Fruit fly (Drosophila melanogaster): ENCODE measurements around the gene CG44002.

Gene CG44002

DNA sequence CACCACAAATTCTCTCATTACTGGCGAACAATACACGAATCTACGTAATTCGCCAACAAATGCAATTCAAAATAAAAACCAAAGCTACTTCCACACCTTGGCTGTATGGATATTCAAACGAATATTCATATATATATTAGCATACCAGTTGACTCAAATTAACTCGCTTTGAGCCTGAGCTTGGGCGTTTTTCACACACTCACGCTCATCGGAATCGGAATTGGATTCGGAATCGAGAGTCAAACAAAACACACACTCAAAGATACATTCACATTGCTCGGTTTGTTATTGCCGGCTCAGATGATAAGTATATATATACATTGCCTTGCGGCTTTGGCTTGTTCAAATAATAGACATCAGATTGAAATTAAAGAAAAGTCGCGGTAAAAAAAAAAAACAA is 48.7 kb downstream of the CG44002 start:
- TF ChIP-seq CTCF (optimal IDR thresholded peaks at IDR 0.05) (no peak), CG8478 (optimal IDR thresholded peaks at IDR 0.05) (no peak)

DNA sequence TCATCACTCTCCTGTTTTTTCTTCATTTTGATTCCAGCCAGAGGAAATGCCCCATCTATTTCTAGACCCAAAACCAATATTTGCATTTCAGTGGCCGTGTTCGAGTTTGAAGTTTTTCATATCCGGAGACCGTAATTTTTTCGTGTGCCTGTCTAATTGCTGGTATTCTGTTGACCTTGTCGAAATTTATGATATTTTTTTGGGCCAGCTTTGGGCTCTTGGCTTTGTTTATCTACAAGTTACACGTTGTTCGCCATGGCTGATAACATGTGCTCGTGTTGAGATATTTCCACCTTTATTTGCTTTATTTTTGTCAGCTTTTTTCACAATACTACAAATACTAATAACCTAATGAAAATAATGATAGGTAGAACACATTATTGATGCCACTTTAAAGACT is 49.1 kb downstream of the CG44002 start:
- TF ChIP-seq CTCF (optimal IDR thresholded peaks at IDR 0.05) (no peak), CG8478 (optimal IDR thresholded peaks at IDR 0.05) (no peak)

DNA sequence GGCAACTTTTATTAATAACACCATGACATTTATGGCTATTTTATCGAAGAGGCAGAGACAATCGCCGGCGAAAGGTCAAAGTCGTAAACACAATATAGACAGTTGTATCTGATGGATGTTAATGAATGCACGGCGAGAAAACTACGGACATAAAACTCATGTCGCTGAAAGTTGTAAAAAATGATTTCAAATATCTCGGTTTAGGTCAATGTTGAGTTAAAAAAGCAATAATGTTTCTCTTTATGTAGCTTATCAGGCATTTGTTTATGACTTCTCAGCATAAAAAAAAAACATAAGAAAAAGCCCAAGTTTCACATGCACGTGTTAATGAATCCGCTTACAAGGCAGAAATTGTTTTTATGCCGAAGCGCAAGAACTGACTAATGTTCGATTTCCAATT is 49.6 kb downstream of the CG44002 start:
- TF ChIP-seq CTCF (optimal IDR thresholded peaks at IDR 0.05) (no peak), CG8478 (optimal IDR thresholded peaks at IDR 0.05) (no peak)

DNA sequence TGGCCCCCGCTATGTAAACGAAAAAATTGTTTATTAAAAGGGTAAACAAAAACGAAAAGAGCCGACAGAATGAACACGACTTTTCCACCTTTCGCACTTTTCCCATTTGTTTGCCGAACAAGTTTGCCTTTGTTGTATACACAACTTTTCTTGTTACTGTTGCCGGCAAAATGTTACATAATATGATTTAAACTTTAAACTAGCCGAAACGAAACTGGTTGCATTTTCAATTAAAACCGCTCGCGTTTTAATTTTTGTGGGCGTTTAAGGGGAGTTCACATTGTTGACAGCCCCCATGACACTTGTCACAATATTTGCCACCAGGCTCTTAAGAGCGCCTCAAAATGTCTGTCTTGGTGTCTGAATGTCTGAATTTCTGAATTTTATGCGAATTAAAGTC is 50.1 kb downstream of the CG44002 start:
- no peak for TF ChIP-seq CG8478 (optimal IDR thresholded peaks at IDR 0.05)
- no peak for TF ChIP-seq CTCF (optimal IDR thresholded peaks at IDR 0.05)
